Worm (Caenorhabditis elegans) whole organism, L4 larva: ENCODE measurements around the gene twk-23.
A peak's percentile ranks its signal among the peaks of the same experiment; 100 is the strongest.

Source experiments
- F26F4.8 ChIP-seq: fragments of 200-800 bp; sonication (Bioruptor generic); conservative IDR thresholded peaks from 2 replicates; pipeline ENCODE4 v1.3.6; 2022; ENCODE audit warnings: missing genetic modification characterization, missing compliant biosample characterization
- F49E8.2 ChIP-seq: sonication (generic microtip); optimal IDR thresholded peaks from 2 replicates; lab custom pipeline; 2016; ENCODE audit warnings: missing compliant biosample characterization, mild to moderate bottlenecking, missing genetic modification characterization, borderline replicate concordance
- R02D3.7 ChIP-seq: fragments of 150-350 bp; sonication (generic microtip); optimal IDR thresholded peaks from 3 replicates; lab custom pipeline; 2014; ENCODE audit warnings: missing biosample characterization, missing genetic modification characterization
- T20F7.1 ChIP-seq: fragments of 200-800 bp; sonication (Bioruptor generic); optimal IDR thresholded peaks from 2 replicates; lab custom pipeline; 2018; ENCODE audit warnings: mild to moderate bottlenecking, missing genetic modification characterization, missing compliant biosample characterization
- T26A8.4 ChIP-seq: fragments of 200-800 bp; sonication (Bioruptor generic); IDR thresholded peaks from 2 replicates; pipeline ENCODE4 v1.3.6; 2022; ENCODE audit warnings: missing genetic modification characterization, missing compliant biosample characterization
- Y75B8A.6 ChIP-seq: fragments of 200-800 bp; sonication (Bioruptor generic); IDR thresholded peaks from 2 replicates; pipeline ENCODE4 v1.3.6; 2022; ENCODE audit warnings: missing genetic modification reagents, missing genetic modification characterization, missing compliant biosample characterization
- ZK546.5 ChIP-seq, 2 experiments: sonication (generic microtip); optimal IDR thresholded peaks; 2 replicates each; lab custom pipeline; 2017; ENCODE audit warnings: missing biosample characterization in 2 of 2, missing genetic modification characterization in 2 of 2
- aha-1 ChIP-seq: fragments of 150-350 bp; peaks from one replicate; lab custom pipeline; 2014; ENCODE audit warnings: missing biosample characterization, missing genetic modification characterization
- ceh-20 ChIP-seq: fragments of 200-800 bp; sonication (Bioruptor generic); IDR thresholded peaks from 2 replicates; pipeline ENCODE4 v1.3.6; 2022; ENCODE audit warnings: missing genetic modification reagents, missing genetic modification characterization, missing compliant biosample characterization
- ceh-32 ChIP-seq: sonication (generic microtip); optimal IDR thresholded peaks from 2 replicates; lab custom pipeline; 2016; ENCODE audit warnings: mild to moderate bottlenecking, missing genetic modification characterization, missing compliant biosample characterization; ENCODE audit not compliant: poor library complexity
- ceh-62 ChIP-seq: sonication (generic microtip); optimal IDR thresholded peaks from 2 replicates; lab custom pipeline; 2017; ENCODE audit warnings: missing biosample characterization, missing genetic modification characterization
- ces-1 ChIP-seq: fragments of 150-350 bp; sonication (generic microtip); optimal IDR thresholded peaks from 4 replicates; lab custom pipeline; 2014; ENCODE audit warnings: missing biosample characterization, missing genetic modification reagents, missing genetic modification characterization
- cey-2 ChIP-seq: sonication (generic microtip); optimal IDR thresholded peaks from 3 replicates; lab custom pipeline; 2017; ENCODE audit warnings: missing genetic modification characterization, mild to moderate bottlenecking, missing compliant biosample characterization, antibody characterized with exemption, borderline replicate concordance; ENCODE audit not compliant: insufficient read depth
- daf-19 ChIP-seq: fragments of 200-800 bp; sonication (Bioruptor generic); conservative IDR thresholded peaks from 2 replicates; pipeline ENCODE4 v1.3.6; 2022; ENCODE audit warnings: missing genetic modification characterization, missing compliant biosample characterization
- dmd-6 ChIP-seq: fragments of 200-800 bp; sonication (Bioruptor generic); IDR thresholded peaks from 2 replicates; pipeline ENCODE4 v1.3.6; 2022; ENCODE audit warnings: missing genetic modification reagents, missing genetic modification characterization, missing compliant biosample characterization
- dmd-8 ChIP-seq: fragments of 200-800 bp; sonication (Bioruptor generic); IDR thresholded peaks from 2 replicates; pipeline ENCODE4 v1.3.6; 2022; ENCODE audit warnings: missing genetic modification characterization, missing compliant biosample characterization
- duxl-1 ChIP-seq: sonication (generic microtip); optimal IDR thresholded peaks from 2 replicates; lab custom pipeline; 2016; ENCODE audit warnings: mild to moderate bottlenecking, missing genetic modification characterization, moderate library complexity, missing compliant biosample characterization; ENCODE audit not compliant: poor library complexity
- dve-1 ChIP-seq: sonication (generic microtip); optimal IDR thresholded peaks from 2 replicates; lab custom pipeline; 2017; ENCODE audit warnings: antibody characterized with exemption, mild to moderate bottlenecking, missing genetic modification characterization, missing compliant biosample characterization; ENCODE audit not compliant: insufficient read depth
- egl-27 ChIP-seq: sonication (generic microtip); optimal IDR thresholded peaks from 3 replicates; lab custom pipeline; 2017; ENCODE audit warnings: missing biosample characterization, missing genetic modification reagents, missing genetic modification characterization
- hlh-30 ChIP-seq: sonication (generic microtip); optimal IDR thresholded peaks from 2 replicates; lab custom pipeline; 2017; ENCODE audit warnings: antibody characterized with exemption, mild to moderate bottlenecking, missing genetic modification characterization, missing compliant biosample characterization; ENCODE audit not compliant: insufficient read depth
- jun-1 ChIP-seq: fragments of 150-350 bp; optimal IDR thresholded peaks from 2 replicates; lab custom pipeline; 2014; ENCODE audit warnings: missing biosample characterization, missing genetic modification reagents, missing genetic modification characterization
- lim-7 ChIP-seq: fragments of 200-800 bp; sonication (Bioruptor generic); IDR thresholded peaks from 2 replicates; pipeline ENCODE4 v1.3.6; 2022; ENCODE audit warnings: missing genetic modification characterization, missing compliant biosample characterization
- lin-13 ChIP-seq: fragments of 150-350 bp; optimal IDR thresholded peaks from 2 replicates; lab custom pipeline; 2014; ENCODE audit warnings: missing biosample characterization, missing genetic modification reagents, missing genetic modification characterization
- lin-38 ChIP-seq: fragments of 200-800 bp; sonication (Bioruptor generic); IDR thresholded peaks from 2 replicates; pipeline ENCODE4 v1.3.6; 2022; ENCODE audit warnings: missing genetic modification reagents, missing genetic modification characterization, missing compliant biosample characterization
- lsy-2 ChIP-seq, 2 experiments: fragments of 150-350 bp in 1 of 2; sonication (generic microtip) in 1 of 2; optimal IDR thresholded peaks; 2 replicates each; lab custom pipeline; 2014 to 2017; ENCODE audit warnings: missing biosample characterization in 2 of 2, missing genetic modification characterization in 2 of 2
- madf-5 ChIP-seq, 2 experiments: fragments of 200-800 bp; sonication (Bioruptor generic); IDR thresholded peaks; 2 replicates each; pipeline ENCODE4 v1.3.6; 2022; ENCODE audit warnings: missing compliant biosample characterization in 2 of 2, missing genetic modification characterization in 2 of 2
- madf-9 ChIP-seq: fragments of 200-800 bp; sonication (Bioruptor generic); conservative IDR thresholded peaks from 2 replicates; pipeline ENCODE4 v1.3.6; 2022; ENCODE audit warnings: missing genetic modification reagents, missing genetic modification characterization, missing compliant biosample characterization
- mxl-3 ChIP-seq: fragments of 200-800 bp; sonication (Bioruptor generic); optimal IDR thresholded peaks from 2 replicates; lab custom pipeline; 2018; ENCODE audit warnings: mild to moderate bottlenecking, missing genetic modification characterization, missing compliant biosample characterization
- nhr-102 ChIP-seq: sonication (generic microtip); optimal IDR thresholded peaks from 2 replicates; lab custom pipeline; 2016; ENCODE audit warnings: mild to moderate bottlenecking, missing genetic modification characterization, moderate library complexity, missing compliant biosample characterization
- nhr-28 ChIP-seq: fragments of 150-350 bp; optimal IDR thresholded peaks from 2 replicates; lab custom pipeline; 2014; ENCODE audit warnings: missing biosample characterization, missing genetic modification characterization
- nhr-41 ChIP-seq: fragments of 200-800 bp; sonication (Bioruptor generic); IDR thresholded peaks from 2 replicates; pipeline ENCODE4 v1.3.6; 2022; ENCODE audit warnings: missing genetic modification reagents, missing genetic modification characterization, missing compliant biosample characterization
- pha-4 ChIP-seq, 2 experiments: fragments of 150-350 bp in 1 of 2; fragments of 200-800 bp in 1 of 2; sonication (Bioruptor generic) in 1 of 2; IDR thresholded peaks in 1 of 2; optimal IDR thresholded peaks in 1 of 2; 2 replicates each; pipeline versions ENCODE4 v1.3.6 to Lab custom; 2014 to 2022; ENCODE audit warnings: missing genetic modification characterization in 2 of 2, missing genetic modification reagents in 2 of 2, missing biosample characterization in 1 of 2, missing compliant biosample characterization in 1 of 2
- php-3 ChIP-seq: fragments of 200-800 bp; sonication (Bioruptor generic); IDR thresholded peaks from 2 replicates; pipeline ENCODE4 v1.3.6; 2022; ENCODE audit warnings: missing genetic modification reagents, missing genetic modification characterization, missing compliant biosample characterization
- pqm-1 ChIP-seq: sonication (generic microtip); optimal IDR thresholded peaks from 2 replicates; lab custom pipeline; 2017; ENCODE audit warnings: missing biosample characterization, missing genetic modification characterization
- rbr-2 ChIP-seq: sonication (generic microtip); optimal IDR thresholded peaks from 2 replicates; lab custom pipeline; 2016; ENCODE audit warnings: missing genotype, missing genetic modification characterization, missing compliant biosample characterization
- tag-97 ChIP-seq: fragments of 200-800 bp; sonication (Bioruptor generic); IDR thresholded peaks from 2 replicates; pipeline ENCODE4 v1.3.6; 2022; ENCODE audit warnings: missing genetic modification characterization, missing compliant biosample characterization
- tra-1 ChIP-seq: fragments of 200-800 bp; sonication (Bioruptor generic); IDR thresholded peaks from 2 replicates; pipeline ENCODE4 v1.3.6; 2022; ENCODE audit warnings: missing genetic modification reagents, missing genetic modification characterization, missing compliant biosample characterization
- zip-11 ChIP-seq: fragments of 200-800 bp; sonication (Bioruptor generic); IDR thresholded peaks from 2 replicates; pipeline ENCODE4 v1.3.6; 2022; ENCODE audit warnings: missing genetic modification characterization, missing compliant biosample characterization

twk-23 gene

ce11 chrX:13850359-13850758 is 27.0 kb upstream of the twk-23 start:
- TF ChIP-seq ceh-20 (GFP tag; lab: Robert Waterston, UW) (peak; percentile 91), lin-38 (no peak), zip-11 (GFP tag; lab: Robert Waterston, UW) (no peak), lim-7 (GFP tag; lab: Robert Waterston, UW) (no peak), ceh-62 (tag; lab: Kevin White, UChicago) (no peak), dmd-6 (peak; percentile 72), duxl-1 (tag; lab: Kevin White, UChicago) (no peak), dmd-8 (GFP tag; lab: Robert Waterston, UW) (no peak), nhr-102 (tag; lab: Kevin White, UChicago) (no peak), rbr-2 (tag; lab: Kevin White, UChicago) (no peak), nhr-28 (tag; lab: Kevin White, UChicago) (peak; percentile 44), ces-1 (no peak), egl-27 (tag; lab: Kevin White, UChicago) (no peak), T26A8.4 (GFP tag; lab: Robert Waterston, UW) (no peak), php-3 (GFP tag; lab: Robert Waterston, UW) (peak; percentile 91), aha-1 (tag; lab: Kevin White, UChicago) (no peak), dve-1 (peak; percentile 16), tra-1 (GFP tag; lab: Robert Waterston, UW) (peak; percentile 95), jun-1 (no peak), pha-4 (GFP tag; IDR thresholded peaks at IDR 0.05; lab: Robert Waterston, UW) (no peak), pha-4 (tag; optimal IDR thresholded peaks at IDR 0.05; lab: Kevin White, UChicago) (no peak), tag-97 (GFP tag; lab: Robert Waterston, UW) (no peak), madf-5 (GFP tag; IDR thresholded peaks at IDR 0.05; lab: Robert Waterston, UW) (no peak), hlh-30 (no peak), mxl-3 (GFP tag; lab: Kevin White, UChicago) (no peak), nhr-41 (GFP tag; lab: Robert Waterston, UW) (no peak), madf-9 (GFP tag; lab: Robert Waterston, UW) (no peak), ceh-32 (tag; lab: Kevin White, UChicago) (no peak), T20F7.1 (GFP tag; lab: Kevin White, UChicago) (no peak), pqm-1 (tag; lab: Kevin White, UChicago) (peak; percentile 41)
- TF ChIP-seq, all 104 proteins: peak for 7

ce11 chrX:13846024-13846423 is 22.6 kb upstream of the twk-23 start:
- no peak for TF ChIP-seq daf-19
- TF ChIP-seq lin-13 (GFP tag; lab: Kevin White, UChicago) = no peak
- no peak for TF ChIP-seq T26A8.4 (GFP tag; lab: Robert Waterston, UW)
- no peak for TF ChIP-seq nhr-41 (GFP tag; lab: Robert Waterston, UW)
- TF ChIP-seq cey-2 (tag; lab: Kevin White, UChicago) = no peak
- TF ChIP-seq Y75B8A.6 (GFP tag; lab: Robert Waterston, UW) = no peak
- TF ChIP-seq lsy-2 (tag; optimal IDR thresholded peaks at IDR 0.05; lab: Kevin White, UChicago) = no peak
- peak; percentile 29 for TF ChIP-seq nhr-28 (tag; lab: Kevin White, UChicago)
- no peak for TF ChIP-seq php-3 (GFP tag; lab: Robert Waterston, UW)
- TF ChIP-seq ZK546.5 (tag; optimal IDR thresholded peaks at IDR 0.05; lab: Kevin White, UChicago) = no peak
- no peak for TF ChIP-seq F26F4.8 (GFP tag; lab: Robert Waterston, UW)
- no peak for TF ChIP-seq R02D3.7 (tag; lab: Kevin White, UChicago)
- no peak for TF ChIP-seq F49E8.2 (tag; lab: Kevin White, UChicago)
- TF ChIP-seq mxl-3 (GFP tag; lab: Kevin White, UChicago) = peak; percentile 90
- no peak for TF ChIP-seq dve-1
- no peak for TF ChIP-seq pqm-1 (tag; lab: Kevin White, UChicago)
